Fruit fly (Drosophila melanogaster) whole organism, embryonic: ENCODE data around the gene cher.

Experiments
- ATbp ChIP-seq: fragments of 200-800 bp; sonication (Bioruptor generic); optimal IDR thresholded peaks from 2 replicates; lab custom pipeline; 2017; ENCODE audit warnings: missing biosample characterization, mild to moderate bottlenecking, missing genetic modification characterization, missing genetic modification reagents
- Asciz ChIP-seq: fragments of 200-800 bp; sonication (Bioruptor generic); optimal IDR thresholded peaks from 2 replicates; lab custom pipeline; 2017; ENCODE audit warnings: missing biosample characterization, mild to moderate bottlenecking, missing genetic modification characterization, missing genetic modification reagents
- CG1024 ChIP-seq: fragments of 200-800 bp; sonication (Bioruptor generic); IDR thresholded peaks from 2 replicates; pipeline ENCODE4 v1.3.6; 2022; ENCODE audit warnings: missing biosample characterization, missing genetic modification characterization
- CG10366 ChIP-seq: fragments of 200-800 bp; sonication (Bioruptor generic); IDR thresholded peaks from 2 replicates; pipeline ENCODE4 v1.3.6; 2022; ENCODE audit warnings: missing biosample characterization, missing genetic modification characterization
- CG10654 ChIP-seq: fragments of 200-800 bp; sonication (Bioruptor generic); optimal IDR thresholded peaks from 2 replicates; lab custom pipeline; 2016; ENCODE audit warnings: missing biosample characterization, missing genetic modification characterization
- CG12299 ChIP-seq: fragments of 200-800 bp; sonication (Bioruptor generic); optimal IDR thresholded peaks from 2 replicates; lab custom pipeline; 2018; ENCODE audit warnings: missing biosample characterization, mild to moderate bottlenecking, missing genetic modification characterization
- CG12769 ChIP-seq: fragments of 200-800 bp; sonication (Bioruptor generic); optimal IDR thresholded peaks from 2 replicates; lab custom pipeline; 2019; ENCODE audit warnings: missing biosample characterization, mild to moderate bottlenecking, missing genetic modification characterization, moderate library complexity
- CG13123 ChIP-seq: fragments of 200-800 bp; sonication (Bioruptor generic); optimal IDR thresholded peaks from 2 replicates; lab custom pipeline; 2016; ENCODE audit warnings: missing biosample characterization, missing genetic modification characterization
- CG14014 ChIP-seq: fragments of 200-800 bp; sonication (Bioruptor generic); IDR thresholded peaks from 2 replicates; pipeline ENCODE4 v1.3.6; 2022; ENCODE audit warnings: missing biosample characterization, missing genetic modification characterization
- CG14667 ChIP-seq: fragments of 200-800 bp; sonication (Bioruptor generic); IDR thresholded peaks from 2 replicates; pipeline ENCODE4 v1.3.6; 2022; ENCODE audit warnings: missing biosample characterization, missing genetic modification characterization
- CG14965 ChIP-seq: fragments of 200-800 bp; sonication (Bioruptor generic); optimal IDR thresholded peaks from 2 replicates; lab custom pipeline; 2016; ENCODE audit warnings: missing biosample characterization, missing genetic modification characterization, borderline replicate concordance
- CG16813 ChIP-seq: fragments of 200-800 bp; sonication (Bioruptor generic); IDR thresholded peaks from 3 replicates; pipeline ENCODE4 v1.3.6; 2022; ENCODE audit warnings: missing biosample characterization, missing genetic modification characterization; ENCODE audit not compliant: partially characterized antibody
- CG17186 ChIP-seq: fragments of 200-800 bp; sonication (Bioruptor generic); optimal IDR thresholded peaks from 3 replicates; lab custom pipeline; 2017; ENCODE audit warnings: missing biosample characterization, missing genetic modification reagents, missing genetic modification characterization
- CG4404 ChIP-seq: fragments of 200-800 bp; sonication (Bioruptor generic); IDR thresholded peaks from 2 replicates; pipeline ENCODE4 v1.3.6; 2022; ENCODE audit warnings: missing biosample characterization, missing genetic modification characterization
- CG6813 ChIP-seq: fragments of 200-800 bp; sonication (Bioruptor generic); optimal IDR thresholded peaks from 2 replicates; lab custom pipeline; 2017; ENCODE audit warnings: missing biosample characterization, missing genetic modification characterization, mild to moderate bottlenecking, moderate library complexity, missing genetic modification reagents
- CG7987 ChIP-seq: fragments of 200-800 bp; sonication (Bioruptor generic); optimal IDR thresholded peaks from 2 replicates; lab custom pipeline; 2018; ENCODE audit warnings: missing biosample characterization, mild to moderate bottlenecking, missing genetic modification characterization, moderate library complexity
- CG9932 ChIP-seq: fragments of 200-800 bp; sonication (Bioruptor generic); IDR thresholded peaks from 2 replicates; pipeline ENCODE4 v1.3.6; 2022; ENCODE audit warnings: missing biosample characterization, missing genetic modification characterization
- Drgx ChIP-seq: fragments of 200-800 bp; sonication (Bioruptor generic); IDR thresholded peaks from 2 replicates; pipeline ENCODE4 v1.3.6; 2022; ENCODE audit warnings: missing biosample characterization, missing genetic modification characterization
- Eip74EF ChIP-seq, 2 experiments: fragments of 200-800 bp in 1 of 2; fragments of >200 bp in 1 of 2; sonication (Bioruptor generic) in 1 of 2; optimal IDR thresholded peaks; 2 replicates each; lab custom pipeline; 2017 to 2019; ENCODE audit warnings: missing biosample characterization in 2 of 2, missing genetic modification characterization in 2 of 2, mild to moderate bottlenecking in 1 of 2, moderate library complexity in 1 of 2
- Fer2 ChIP-seq: fragments of 200-800 bp; sonication (Bioruptor generic); optimal IDR thresholded peaks from 2 replicates; lab custom pipeline; 2018; ENCODE audit warnings: missing biosample characterization, mild to moderate bottlenecking, missing genetic modification characterization, moderate library complexity
- Fer3 ChIP-seq: fragments of 200-800 bp; sonication (Bioruptor generic); optimal IDR thresholded peaks from 2 replicates; lab custom pipeline; 2018; ENCODE audit warnings: missing biosample characterization, mild to moderate bottlenecking, missing genetic modification characterization, moderate library complexity
- Hand ChIP-seq: fragments of 200-800 bp; sonication (Bioruptor generic); optimal IDR thresholded peaks from 2 replicates; lab custom pipeline; 2017; ENCODE audit warnings: mild to moderate bottlenecking, missing biosample characterization, missing genetic modification reagents, missing genetic modification characterization
- Kr ChIP-seq: fragments of 200-800 bp; sonication (Bioruptor generic); optimal IDR thresholded peaks from 2 replicates; lab custom pipeline; 2017; ENCODE audit warnings: missing biosample characterization, mild to moderate bottlenecking, missing genetic modification characterization
- Lhr ChIP-seq: fragments of 200-800 bp; sonication (Bioruptor generic); optimal IDR thresholded peaks from 3 replicates; lab custom pipeline; 2017; ENCODE audit warnings: mild to moderate bottlenecking, missing biosample characterization, missing genetic modification reagents, missing genetic modification characterization
- Lpt ChIP-seq: fragments of >200 bp; optimal IDR thresholded peaks from 2 replicates; lab custom pipeline; 2018; ENCODE audit warnings: missing biosample characterization, missing genetic modification characterization
- Max ChIP-seq: fragments of 200-800 bp; sonication (Bioruptor generic); optimal IDR thresholded peaks from 2 replicates; lab custom pipeline; 2016; ENCODE audit warnings: missing biosample characterization, mild to moderate bottlenecking, missing genetic modification characterization
- Med ChIP-seq: fragments of 200-800 bp; sonication (Bioruptor generic); peaks from one replicate; lab custom pipeline; 2016; ENCODE audit warnings: missing biosample characterization, missing genetic modification characterization, mild to moderate bottlenecking, inconsistent platforms, moderate library complexity
- Mes4 ChIP-seq: fragments of 200-800 bp; sonication (Bioruptor generic); optimal IDR thresholded peaks from 2 replicates; lab custom pipeline; 2016; ENCODE audit warnings: missing biosample characterization, missing genetic modification characterization
- Ptx1 ChIP-seq: fragments of 200-800 bp; sonication (Bioruptor generic); IDR thresholded peaks from 2 replicates; pipeline ENCODE4 v1.3.6; 2022; ENCODE audit warnings: missing biosample characterization, missing genetic modification characterization
- Sox102F ChIP-seq: fragments of 200-800 bp; sonication (Bioruptor generic); optimal IDR thresholded peaks from 2 replicates; lab custom pipeline; 2018; ENCODE audit warnings: missing biosample characterization, mild to moderate bottlenecking, missing genetic modification characterization, moderate library complexity
- Sry-δ ChIP-seq: fragments of 200-800 bp; sonication (Bioruptor generic); optimal IDR thresholded peaks from 2 replicates; lab custom pipeline; 2016; ENCODE audit warnings: missing biosample characterization, missing genetic modification characterization
- TFAM ChIP-seq: fragments of 200-800 bp; sonication (Bioruptor generic); optimal IDR thresholded peaks from 2 replicates; lab custom pipeline; 2017; ENCODE audit warnings: missing biosample characterization, missing genetic modification characterization, inconsistent platforms
- Tbp ChIP-seq: fragments of >200 bp; optimal IDR thresholded peaks from 2 replicates; lab custom pipeline; 2018; ENCODE audit warnings: missing biosample characterization, missing genetic modification characterization
- abd-A ChIP-seq: fragments of 200-800 bp; sonication (Bioruptor generic); optimal IDR thresholded peaks from 3 replicates; lab custom pipeline; 2019; ENCODE audit warnings: missing biosample characterization, mild to moderate bottlenecking, missing genetic modification characterization, moderate library complexity
- ac ChIP-seq: fragments of 200-800 bp; sonication (Bioruptor generic); optimal IDR thresholded peaks from 3 replicates; lab custom pipeline; 2017; ENCODE audit warnings: missing biosample characterization, mild to moderate bottlenecking, missing genetic modification characterization
- ash1 ChIP-seq: fragments of 200-800 bp; sonication (Bioruptor generic); optimal IDR thresholded peaks from 2 replicates; lab custom pipeline; 2018; ENCODE audit warnings: missing biosample characterization, mild to moderate bottlenecking, missing genetic modification characterization
- cad ChIP-seq: fragments of >200 bp; optimal IDR thresholded peaks from 2 replicates; lab custom pipeline; 2017; ENCODE audit warnings: missing biosample characterization, missing genetic modification characterization
- cg ChIP-seq: fragments of 200-800 bp; sonication (Bioruptor generic); optimal IDR thresholded peaks from 3 replicates; lab custom pipeline; 2019; ENCODE audit warnings: missing biosample characterization, mild to moderate bottlenecking, missing genetic modification characterization, moderate library complexity
- eyg ChIP-seq: fragments of 200-800 bp; sonication (Bioruptor generic); optimal IDR thresholded peaks from 3 replicates; lab custom pipeline; 2016; ENCODE audit warnings: missing biosample characterization, missing genetic modification characterization
- insv ChIP-seq, 2 experiments: fragments of 200-800 bp; sonication (Bioruptor generic); optimal IDR thresholded peaks; 3 replicates each; lab custom pipeline; 2016 to 2018; ENCODE audit warnings: missing biosample characterization in 2 of 2, missing genetic modification characterization in 2 of 2
- jigr1 ChIP-seq: fragments of 200-800 bp; sonication (Bioruptor generic); IDR thresholded peaks from 3 replicates; pipeline ENCODE4 v1.3.6; 2022; ENCODE audit warnings: missing biosample characterization, missing genetic modification characterization
- lov ChIP-seq, 2 experiments: fragments of 200-800 bp in 1 of 2; fragments of >200 bp in 1 of 2; sonication (Bioruptor generic) in 1 of 2; IDR thresholded peaks in 1 of 2; optimal IDR thresholded peaks in 1 of 2; 2 replicates in 1 of 2; 3 replicates in 1 of 2; pipeline versions ENCODE4 v1.3.6 to Lab custom; 2017 to 2022; ENCODE audit warnings: missing biosample characterization in 1 of 2, missing genetic modification characterization in 1 of 2
- mld ChIP-seq: fragments of 200-800 bp; sonication (Bioruptor generic); IDR thresholded peaks from 3 replicates; pipeline ENCODE4 v1.3.6; 2022; ENCODE audit warnings: missing biosample characterization, missing genetic modification characterization; ENCODE audit not compliant: partially characterized antibody
- pfk ChIP-seq: fragments of 200-800 bp; sonication (Bioruptor generic); optimal IDR thresholded peaks from 2 replicates; lab custom pipeline; 2018; ENCODE audit warnings: missing biosample characterization, mild to moderate bottlenecking, missing genetic modification characterization, moderate library complexity
- ro ChIP-seq: fragments of 200-800 bp; sonication (Bioruptor generic); IDR thresholded peaks from 2 replicates; pipeline ENCODE4 v1.3.6; 2022; ENCODE audit warnings: missing biosample characterization, missing genetic modification characterization
- sens ChIP-seq: fragments of 200-800 bp; sonication (Bioruptor generic); peaks from one replicate; lab custom pipeline; 2016; ENCODE audit warnings: missing biosample characterization, missing genetic modification characterization
- stwl ChIP-seq: fragments of 200-800 bp; sonication (Bioruptor generic); optimal IDR thresholded peaks from 3 replicates; lab custom pipeline; 2018; ENCODE audit warnings: missing biosample characterization, mild to moderate bottlenecking, missing genetic modification characterization, moderate library complexity
- sug ChIP-seq: fragments of 200-800 bp; optimal IDR thresholded peaks from 2 replicates; lab custom pipeline; 2019; ENCODE audit warnings: missing biosample characterization, mild to moderate bottlenecking, missing genetic modification characterization, moderate library complexity

The cher gene

DNA sequence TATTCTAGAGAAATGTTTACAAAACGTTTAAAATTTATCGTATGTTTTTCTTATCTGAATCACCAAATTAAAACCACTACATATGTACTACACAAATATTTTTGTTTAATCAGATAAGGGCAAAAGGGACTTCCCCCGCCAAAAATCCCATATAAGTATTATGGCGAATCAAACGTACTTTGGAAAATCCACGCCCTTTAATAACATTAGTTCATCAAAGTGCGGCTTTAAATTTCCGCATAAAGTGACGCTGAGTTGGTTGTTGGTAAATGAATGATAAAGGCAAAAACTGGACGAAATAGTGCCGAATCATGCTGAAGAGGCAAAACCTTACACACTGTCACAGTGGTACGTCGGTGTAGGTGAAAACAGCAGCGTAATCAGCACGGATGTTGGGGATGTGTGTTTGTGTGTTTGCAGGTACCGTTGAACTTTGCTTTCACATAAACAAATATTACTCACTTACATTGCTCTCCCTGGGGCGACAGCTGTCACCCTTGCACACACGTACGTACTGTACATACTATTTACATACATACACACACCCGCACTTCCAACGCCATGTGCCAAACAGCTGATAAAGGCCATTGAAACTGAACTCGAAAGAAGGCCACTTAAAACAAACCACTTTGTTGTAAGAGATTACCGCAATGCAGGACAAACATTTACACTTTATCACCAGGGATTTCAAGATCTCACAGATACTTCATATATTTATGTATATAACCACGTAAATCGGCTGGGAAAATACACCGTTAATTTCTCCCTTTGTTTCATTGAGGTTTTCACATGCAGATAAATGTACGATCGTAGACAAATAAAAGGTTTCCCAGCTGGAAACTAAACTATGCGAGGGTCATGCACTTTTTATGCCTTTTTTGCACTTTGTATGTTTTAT lies 46.0 kb downstream of the cher start (continued):
- TF ChIP-seq mld (GFP tag; lab: Robert Waterston, UW) (no peak), Sox102F (GFP tag; lab: Kevin White, UChicago) (no peak), Hand (no peak), Fer2 (tag; lab: Kevin White, UChicago) (no peak), ATbp (GFP tag; lab: Kevin White, UChicago) (peak; percentile 30), Lpt (GFP tag; lab: Kevin White, UChicago) (no peak), Sry-δ (no peak), Med (GFP tag; lab: Kevin White, UChicago) (peak; percentile 87), CG4404 (no peak), CG14667 (GFP tag; lab: Robert Waterston, UW) (no peak), abd-A (tag; lab: Kevin White, UChicago) (no peak), insv (GFP tag; optimal IDR thresholded peaks at IDR 0.05; lab: Kevin White, UChicago) (no peak), Asciz (GFP tag; lab: Kevin White, UChicago) (no peak), sug (tag; lab: Kevin White, UChicago) (peak; percentile 86), CG1024 (GFP tag; lab: Robert Waterston, UW) (no peak; the same call in 1 of the 2 replicates), CG12299 (tag; lab: Kevin White, UChicago) (peak; percentile 60), Drgx (GFP tag; lab: Robert Waterston, UW) (peak; percentile 21; the same call in 1 of the 2 replicates), pfk (GFP tag; lab: Kevin White, UChicago) (peak; percentile 5), CG13123 (GFP tag; lab: Kevin White, UChicago) (no peak), stwl (tag; lab: Kevin White, UChicago) (no peak), Lhr (no peak), Eip74EF (GFP tag; optimal IDR thresholded peaks at IDR 0.05; lab: Kevin White, UChicago) (no peak), CG16813 (no peak), eyg (GFP tag; lab: Kevin White, UChicago) (no peak), CG17186 (peak; percentile 13), CG6813 (GFP tag; lab: Kevin White, UChicago) (peak; percentile 63), Mes4 (no peak), CG12769 (tag; lab: Kevin White, UChicago) (peak; percentile 69), CG14014 (GFP tag; lab: Robert Waterston, UW) (no peak), Fer3 (no peak), ac (GFP tag; lab: Kevin White, UChicago) (peak; percentile 61), Kr (GFP tag; lab: Kevin White, UChicago) (peak; percentile 86), CG7987 (GFP tag; lab: Kevin White, UChicago) (peak; percentile 75), TFAM (no peak), ash1 (GFP tag; lab: Kevin White, UChicago) (peak; percentile 11), Tbp (GFP tag; lab: Kevin White, UChicago) (no peak), CG14965 (GFP tag; lab: Kevin White, UChicago) (no peak), jigr1 (no peak), cg (GFP tag; lab: Kevin White, UChicago) (peak; percentile 88), Max (GFP tag; lab: Kevin White, UChicago) (no peak), lov (optimal IDR thresholded peaks at IDR 0.05; lab: Kevin White, UChicago) (no peak), lov (GFP tag; IDR thresholded peaks at IDR 0.05; lab: Robert Waterston, UW) (no peak), ro (no peak), CG9932 (peak; percentile 19; the same call in 1 of the 2 replicates), CG10366 (GFP tag; lab: Robert Waterston, UW) (no peak), sens (peak; percentile 52), CG10654 (GFP tag; lab: Kevin White, UChicago) (no peak), cad (GFP tag; lab: Kevin White, UChicago) (no peak), Ptx1 (GFP tag; lab: Robert Waterston, UW) (no peak)
